Worm (Caenorhabditis elegans) whole organism, late embryonic: ENCODE data around the gene mdt-27.

Source experiments
- K09A11.1 ChIP-seq: sonication (generic microtip); optimal IDR thresholded peaks from 2 replicates; lab custom pipeline; 2017; ENCODE audit warnings: antibody characterized with exemption, mild to moderate bottlenecking, missing genetic modification characterization, missing compliant biosample characterization; ENCODE audit not compliant: insufficient read depth
- pha-2 ChIP-seq: sonication (generic microtip); optimal IDR thresholded peaks from 2 replicates; lab custom pipeline; 2017; ENCODE audit warnings: mild to moderate bottlenecking, missing genetic modification characterization, missing compliant biosample characterization
- pqm-1 ChIP-seq: sonication (generic microtip); optimal IDR thresholded peaks from 2 replicates; lab custom pipeline; 2016; ENCODE audit warnings: missing genetic modification characterization, missing compliant biosample characterization

DNA sequence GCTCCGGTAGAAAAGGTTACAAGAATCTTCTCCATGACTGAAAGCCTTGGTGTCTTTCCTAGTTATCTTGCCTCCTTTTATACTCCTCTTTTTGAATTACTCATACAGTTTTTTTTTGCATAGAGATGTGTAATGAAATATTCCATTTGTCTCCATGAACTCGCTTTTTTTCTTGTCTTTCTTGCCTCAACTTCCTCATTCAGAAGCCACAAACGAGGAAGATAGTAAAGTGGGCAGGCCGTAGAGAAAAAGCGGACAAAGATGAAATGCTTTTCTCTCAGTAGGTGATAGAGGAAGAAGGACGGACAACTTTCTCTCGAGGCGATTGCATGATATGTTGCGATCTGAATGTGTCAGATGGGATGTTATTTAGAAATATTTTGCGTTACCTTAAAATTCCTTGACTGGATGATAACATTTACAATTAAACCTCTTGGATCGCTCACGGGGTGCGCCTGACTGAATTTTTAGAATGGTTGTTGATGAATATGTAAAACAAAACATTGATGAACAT lies 50.4 kb downstream of the mdt-27 start, which contains the start of gene col-145:
- TF ChIP-seq K09A11.1 (tag; lab: Kevin White, UChicago) (no peak), pqm-1 (tag; lab: Kevin White, UChicago) (no peak), pha-2 (tag; lab: Kevin White, UChicago) (no peak)
